Worm (Caenorhabditis elegans): ENCODE measurements around the gene Y53G8AM.7.
A peak's percentile ranks its signal among the peaks of the same experiment; 100 is the strongest.

Y53G8AM.7 gene

ce11 chrIII:3304554-3304953, 38.1 kb upstream of the Y53G8AM.7 start:
- TF ChIP-seq nhr-12 (tag; optimal IDR thresholded peaks at IDR 0.05) (no peak), nfya-1 (tag; optimal IDR thresholded peaks at IDR 0.05; ENCODE audit: insufficient read depth) (peak; percentile 47), egl-5 (tag; optimal IDR thresholded peaks at IDR 0.05) (peak; percentile 71), lin-39 (tag; optimal IDR thresholded peaks at IDR 0.05) (peak; percentile 51)

- TF ChIP-seq fos-1 (tag; optimal IDR thresholded peaks at IDR 0.05) (no peak), nhr-237 (tag; optimal IDR thresholded peaks at IDR 0.05) (no peak), nhr-23 (tag; optimal IDR thresholded peaks at IDR 0.05) (no peak), tbx-2 (tag; optimal IDR thresholded peaks at IDR 0.05) (no peak), zag-1 (tag; optimal IDR thresholded peaks at IDR 0.05) (no peak), fkh-2 (tag; optimal IDR thresholded peaks at IDR 0.05) (no peak), daf-12 (tag; optimal IDR thresholded peaks at IDR 0.05) (no peak), ceh-16 (tag; optimal IDR thresholded peaks at IDR 0.05) (no peak), snpc-4 (tag; optimal IDR thresholded peaks at IDR 0.05) (no peak), R02D3.7 (tag; optimal IDR thresholded peaks at IDR 0.05) (no peak), egl-27 (tag; optimal IDR thresholded peaks at IDR 0.05) (no peak), nhr-25 (tag; optimal IDR thresholded peaks at IDR 0.05) (no peak), fkh-10 (GFP tag; optimal IDR thresholded peaks at IDR 0.05) (no peak), nfya-1 (tag; optimal IDR thresholded peaks at IDR 0.05; ENCODE audit: insufficient read depth) (no peak), mdl-1 (tag; optimal IDR thresholded peaks at IDR 0.05) (no peak)
These were observed 30.6 kb upstream of the Y53G8AM.7 start, which contains the start of gene Y53G8AR.5 for ce11 chrIII:3297151-3297550. TSS of gene Y53G8AR.5 (plus strand) at chrIII:3297451.

ce11 chrIII:3294283-3294793, 27.8 kb upstream of the Y53G8AM.7 start, which contains the start of the genes Y53G8AR.8 and Y53G8AR.6:
TSS of gene Y53G8AR.8 (minus strand) at chrIII:3294330.
TSS of gene Y53G8AR.6 (plus strand) at chrIII:3294743.
- TF ChIP-seq lin-39 (tag; optimal IDR thresholded peaks at IDR 0.05) (no peak), lin-15B (tag; optimal IDR thresholded peaks at IDR 0.05) (peak; percentile 3), elt-1 (tag; optimal IDR thresholded peaks at IDR 0.05) (no peak), pha-4 (tag; optimal IDR thresholded peaks at IDR 0.05) (peak; percentile 46), nfya-1 (tag; optimal IDR thresholded peaks at IDR 0.05; ENCODE audit: insufficient read depth) (peak; percentile 44), aly-2 (tag; optimal IDR thresholded peaks at IDR 0.05) (no peak), hmg-11 (tag; optimal IDR thresholded peaks at IDR 0.05) (peak; percentile 6)

ce11 chrIII:3281860-3282358, 15.4 kb upstream of the Y53G8AM.7 start, which contains the start of gene mfsd-8:
TSS of gene mfsd-8 (plus strand) at chrIII:3282308.
- peak; percentile 3 for TF ChIP-seq pha-4 (tag; optimal IDR thresholded peaks at IDR 0.05)
- peak; percentile 56 for TF ChIP-seq pqm-1 (tag; optimal IDR thresholded peaks at IDR 0.05)
- TF ChIP-seq elt-2 (tag; optimal IDR thresholded peaks at IDR 0.05) = peak; percentile 91
- TF ChIP-seq snpc-4 (tag; optimal IDR thresholded peaks at IDR 0.05) = no peak

- no peak for TF ChIP-seq egl-5 (tag; optimal IDR thresholded peaks at IDR 0.05)
- TF ChIP-seq nhr-23 (tag; optimal IDR thresholded peaks at IDR 0.05) = peak; percentile 92
- no peak for TF ChIP-seq nhr-76 (tag; optimal IDR thresholded peaks at IDR 0.05)
- TF ChIP-seq lsy-12 (tag; optimal IDR thresholded peaks at IDR 0.05) = peak; percentile 29
- TF ChIP-seq nhr-25 (tag; optimal IDR thresholded peaks at IDR 0.05) = peak; percentile 90
- TF ChIP-seq nhr-12 (tag; optimal IDR thresholded peaks at IDR 0.05) = no peak
- TF ChIP-seq ama-1 (optimal IDR thresholded peaks at IDR 0.05) = no peak
- no peak for TF ChIP-seq unc-39 (tag; optimal IDR thresholded peaks at IDR 0.05)
- no peak for TF ChIP-seq eor-1 (tag; optimal IDR thresholded peaks at IDR 0.05)
- no peak for TF ChIP-seq nhr-237 (tag; optimal IDR thresholded peaks at IDR 0.05)
- TF ChIP-seq ztf-11 (tag; optimal IDR thresholded peaks at IDR 0.05) = no peak
- TF ChIP-seq pqm-1 (tag; optimal IDR thresholded peaks at IDR 0.05) = peak; percentile 58
- peak; percentile 64 for TF ChIP-seq jun-1 (tag; optimal IDR thresholded peaks at IDR 0.05)
- TF ChIP-seq pha-4 (tag; optimal IDR thresholded peaks at IDR 0.05) = peak; percentile 87
- TF ChIP-seq aly-2 (tag; optimal IDR thresholded peaks at IDR 0.05) = no peak
- TF ChIP-seq skn-1 (tag; optimal IDR thresholded peaks at IDR 0.05) = peak; percentile 22
- no peak for TF ChIP-seq egl-27 (tag; optimal IDR thresholded peaks at IDR 0.05)
- TF ChIP-seq nhr-28 (tag; optimal IDR thresholded peaks at IDR 0.05) = no peak
- no peak for TF ChIP-seq mml-1 (tag; optimal IDR thresholded peaks at IDR 0.05)
- no peak for TF ChIP-seq daf-12 (tag; optimal IDR thresholded peaks at IDR 0.05)
- TF ChIP-seq sea-2 (GFP tag; optimal IDR thresholded peaks at IDR 0.05) = no peak
- no peak for TF ChIP-seq nhr-67 (tag; optimal IDR thresholded peaks at IDR 0.05)
- no peak for TF ChIP-seq tbx-2 (tag; optimal IDR thresholded peaks at IDR 0.05)
- TF ChIP-seq R02D3.7 (tag; optimal IDR thresholded peaks at IDR 0.05) = peak; percentile 54
- peak; percentile 61 for TF ChIP-seq elt-2 (tag; optimal IDR thresholded peaks at IDR 0.05)
- TF ChIP-seq ceh-82 (tag; optimal IDR thresholded peaks at IDR 0.05) = peak; percentile 43
- TF ChIP-seq lin-15B (tag; optimal IDR thresholded peaks at IDR 0.05) = peak; percentile 40
- peak; percentile 63 for TF ChIP-seq nhr-11 (tag; optimal IDR thresholded peaks at IDR 0.05)
- no peak for TF ChIP-seq zag-1 (tag; optimal IDR thresholded peaks at IDR 0.05)
- TF ChIP-seq nfya-1 (tag; optimal IDR thresholded peaks at IDR 0.05; ENCODE audit: insufficient read depth) = peak; percentile 78
- no peak for TF ChIP-seq elt-3 (tag; optimal IDR thresholded peaks at IDR 0.05)
- no peak for TF ChIP-seq ztf-4 (tag; optimal IDR thresholded peaks at IDR 0.05)
- TF ChIP-seq mdl-1 (tag; optimal IDR thresholded peaks at IDR 0.05) = no peak
- TF ChIP-seq fkh-2 (tag; optimal IDR thresholded peaks at IDR 0.05) = no peak
- TF ChIP-seq lin-39 (tag; optimal IDR thresholded peaks at IDR 0.05) = no peak
- TF ChIP-seq ceh-16 (tag; optimal IDR thresholded peaks at IDR 0.05) = no peak
These were observed 12.8 kb upstream of the Y53G8AM.7 start for ce11 chrIII:3279304-3279703.
